Worm (Caenorhabditis elegans) whole organism, early embryonic: Measurements from ENCODE around the gene gex-3.

ENCODE experiments used
- F13C5.2 ChIP-seq: sonication (generic microtip); optimal IDR thresholded peaks from 2 replicates; lab custom pipeline; 2017; ENCODE audit warnings: mild to moderate bottlenecking, missing genetic modification characterization, inconsistent platforms, missing compliant biosample characterization
- ama-1 ChIP-seq: fragments of 150-350 bp; optimal IDR thresholded peaks from 2 replicates; lab custom pipeline; 2014
- hmbx-1 ChIP-seq: sonication (generic microtip); optimal IDR thresholded peaks from 2 replicates; lab custom pipeline; 2016; ENCODE audit warnings: mild to moderate bottlenecking, missing genetic modification characterization, missing compliant biosample characterization
- hmg-4 ChIP-seq: fragments of 200-800 bp; sonication (Bioruptor generic); optimal IDR thresholded peaks from 2 replicates; lab custom pipeline; 2018; ENCODE audit warnings: mild to moderate bottlenecking, missing genetic modification characterization, missing compliant biosample characterization
- hnd-1 ChIP-seq: sonication (generic microtip); optimal IDR thresholded peaks from 2 replicates; lab custom pipeline; 2016; ENCODE audit warnings: missing genetic modification characterization, missing compliant biosample characterization
- pes-1 ChIP-seq: fragments of 200-800 bp; sonication (Bioruptor generic); IDR thresholded peaks from 2 replicates; pipeline ENCODE4 v1.3.6; 2022; ENCODE audit warnings: missing genetic modification reagents, missing genetic modification characterization, missing compliant biosample characterization
- tbx-37 ChIP-seq: fragments of 200-800 bp; sonication (Bioruptor generic); conservative IDR thresholded peaks from 2 replicates; pipeline ENCODE4 v1.3.6; 2022; ENCODE audit warnings: missing genetic modification reagents, missing genetic modification characterization, missing compliant biosample characterization

DNA sequence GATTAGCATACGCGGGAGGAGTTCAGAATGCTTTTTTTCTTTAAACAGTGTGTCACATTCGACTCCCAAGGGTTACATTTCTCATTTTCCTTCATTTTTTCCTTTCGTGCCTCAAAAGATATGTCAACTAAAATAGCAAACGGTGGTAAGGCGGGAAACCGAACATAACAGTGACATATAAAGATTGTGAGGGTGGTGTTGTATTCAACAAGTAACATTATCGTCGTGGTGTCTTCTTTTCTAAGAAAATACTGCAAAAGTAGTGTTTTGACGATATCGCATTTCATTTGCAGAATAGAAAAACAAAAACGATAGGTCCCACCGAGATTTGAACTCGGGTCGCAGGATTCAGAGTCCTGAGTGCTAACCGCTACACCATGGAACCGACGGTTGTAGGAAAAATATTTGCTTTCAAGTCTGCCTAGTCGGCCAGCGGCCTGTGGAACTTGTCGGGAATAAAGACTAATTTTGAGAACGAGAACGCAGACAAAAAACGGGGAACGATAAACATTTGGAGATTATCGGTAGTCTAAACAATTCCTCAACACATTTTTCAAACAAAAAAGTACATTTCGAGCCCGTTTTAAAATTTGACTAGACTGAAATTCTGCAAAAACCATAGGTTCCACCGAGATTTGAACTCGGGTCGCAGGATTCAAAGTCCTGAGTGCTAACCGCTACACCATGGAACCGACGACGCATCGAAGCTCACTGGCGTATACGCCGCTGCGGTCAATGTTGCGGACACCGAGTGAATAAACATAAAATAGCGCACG is 12.6 kb downstream of the gex-3 start:
- no peak for TF ChIP-seq F13C5.2
- TF ChIP-seq hmg-4 (GFP tag; lab: Kevin White, UChicago) = peak; percentile 31
- TF ChIP-seq ama-1 (lab: Kevin White, UChicago) = no peak
- peak; percentile 58; the same call in 1 of the 2 replicates for TF ChIP-seq pes-1
- no peak for TF ChIP-seq hnd-1 (tag; lab: Kevin White, UChicago)
- no peak for TF ChIP-seq hmbx-1 (tag; lab: Kevin White, UChicago)
- peak; percentile 57 for TF ChIP-seq tbx-37 (GFP tag; lab: Robert Waterston, UW)
